Worm (Caenorhabditis elegans) whole organism, L2 larva: ENCODE measurements around the gene nhr-107.

ENCODE experiments used
- R02D3.7 ChIP-seq: fragments of 150-350 bp; optimal IDR thresholded peaks from 2 replicates; lab custom pipeline; 2014; ENCODE audit warnings: missing biosample characterization, missing genetic modification characterization
- ZK546.5 ChIP-seq: sonication (generic microtip); optimal IDR thresholded peaks from 2 replicates; lab custom pipeline; 2017; ENCODE audit warnings: missing biosample characterization, missing genetic modification characterization
- aly-2 ChIP-seq: fragments of 150-350 bp; optimal IDR thresholded peaks from 2 replicates; lab custom pipeline; 2014; ENCODE audit warnings: missing biosample characterization, missing genetic modification characterization
- ceh-16 ChIP-seq: fragments of 150-350 bp; optimal IDR thresholded peaks from 2 replicates; lab custom pipeline; 2014; ENCODE audit warnings: missing biosample characterization, missing genetic modification characterization
- lin-11 ChIP-seq: fragments of 150-350 bp; sonication (generic microtip); optimal IDR thresholded peaks from 2 replicates; lab custom pipeline; 2014; ENCODE audit warnings: missing biosample characterization, missing genetic modification characterization, inconsistent platforms, mixed read lengths
- lsy-2 ChIP-seq, 2 experiments: fragments of 150-350 bp in 1 of 2; sonication (generic microtip) in 1 of 2; optimal IDR thresholded peaks; 2 replicates each; lab custom pipeline; 2014 to 2017; ENCODE audit warnings: missing biosample characterization in 2 of 2, missing genetic modification characterization in 2 of 2
- mab-5 ChIP-seq: fragments of 150-350 bp; optimal IDR thresholded peaks from 2 replicates; lab custom pipeline; 2014; ENCODE audit warnings: missing biosample characterization, missing genetic modification characterization
- nhr-12 ChIP-seq: fragments of 150-350 bp; optimal IDR thresholded peaks from 2 replicates; lab custom pipeline; 2014; ENCODE audit warnings: missing biosample characterization, missing genetic modification characterization
- nhr-77 ChIP-seq: fragments of 150-350 bp; optimal IDR thresholded peaks from 2 replicates; lab custom pipeline; 2014; ENCODE audit warnings: missing biosample characterization, missing genetic modification characterization
- sma-9 ChIP-seq, 2 experiments: fragments of 150-350 bp in 1 of 2; sonication (generic microtip) in 1 of 2; optimal IDR thresholded peaks; 2 replicates each; lab custom pipeline; 2014 to 2016; ENCODE audit warnings: missing genetic modification characterization in 2 of 2, mild to moderate bottlenecking in 1 of 2, missing biosample characterization in 1 of 2, missing compliant biosample characterization in 1 of 2, missing genetic modification reagents in 1 of 2, moderate library complexity in 1 of 2
- snpc-4 ChIP-seq: fragments of 150-350 bp; optimal IDR thresholded peaks from 2 replicates; lab custom pipeline; 2014; ENCODE audit warnings: missing biosample characterization, missing genetic modification characterization
- unc-39 ChIP-seq: fragments of 150-350 bp; optimal IDR thresholded peaks from 2 replicates; lab custom pipeline; 2014; ENCODE audit warnings: missing biosample characterization, missing genetic modification characterization
- unc-62 ChIP-seq: fragments of 150-350 bp; optimal IDR thresholded peaks from 2 replicates; lab custom pipeline; 2014; ENCODE audit warnings: missing biosample characterization, missing genetic modification reagents, missing genetic modification characterization
- ztf-11 ChIP-seq: sonication (generic microtip); optimal IDR thresholded peaks from 2 replicates; lab custom pipeline; 2017; ENCODE audit warnings: missing biosample characterization, missing genetic modification characterization

DNA sequence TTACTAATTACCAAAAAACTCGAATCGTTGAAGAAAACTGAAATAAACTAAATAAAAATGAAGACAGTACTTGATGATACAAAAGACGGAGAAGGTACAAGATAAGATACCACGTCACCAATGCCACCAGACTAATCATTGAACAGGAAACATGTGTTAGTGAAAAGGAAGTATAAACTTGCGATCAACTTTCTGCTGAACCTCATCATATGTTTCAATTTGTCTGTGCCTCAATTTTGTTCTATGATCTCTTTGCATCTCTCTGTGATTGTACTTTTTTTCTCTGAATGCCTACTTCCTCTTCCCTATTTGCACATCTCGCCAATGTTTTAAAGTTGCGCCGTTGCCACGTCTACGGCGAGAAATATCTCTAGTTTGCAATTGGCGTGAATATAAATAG, 2.9 kb downstream of the nhr-107 start:
- TF ChIP-seq R02D3.7 (tag; lab: Kevin White, UChicago) (no peak), ZK546.5 (no peak), aly-2 (tag; lab: Kevin White, UChicago) (no peak), lin-11 (tag; lab: Kevin White, UChicago) (no peak), nhr-77 (no peak), unc-62 (no peak), sma-9 (GFP tag; optimal IDR thresholded peaks at IDR 0.05; lab: Kevin White, UChicago) (peak; percentile 96), sma-9 (tag; optimal IDR thresholded peaks at IDR 0.05; lab: Kevin White, UChicago) (no peak), unc-39 (tag; lab: Kevin White, UChicago) (no peak), mab-5 (tag; lab: Kevin White, UChicago) (no peak), ceh-16 (tag; lab: Kevin White, UChicago) (no peak), nhr-12 (tag; lab: Kevin White, UChicago) (no peak), snpc-4 (tag; lab: Kevin White, UChicago) (no peak), lsy-2 (tag; optimal IDR thresholded peaks at IDR 0.05; lab: Kevin White, UChicago) (peak in 1 of 2 experiments; percentile 36), ztf-11 (no peak)
